Worm (Caenorhabditis elegans) whole organism, mixed stage, embryonic: Measurements from ENCODE around the gene gro-1.

Source experiments
- M03D4.4 ChIP-seq: sonication (generic microtip); optimal IDR thresholded peaks from 2 replicates; lab custom pipeline; 2017; ENCODE audit warnings: mild to moderate bottlenecking, missing genetic modification characterization, missing compliant biosample characterization
- bed-3 ChIP-seq: fragments of 200-800 bp; sonication (Bioruptor generic); optimal IDR thresholded peaks from 3 replicates; lab custom pipeline; 2018; ENCODE audit warnings: mild to moderate bottlenecking, missing genetic modification characterization, moderate library complexity, missing compliant biosample characterization
- blmp-1 ChIP-seq: fragments of 150-350 bp; optimal IDR thresholded peaks from 2 replicates; lab custom pipeline; 2014; ENCODE audit warnings: missing biosample characterization, missing genetic modification characterization
- ceh-39 ChIP-seq: fragments of 150-350 bp; optimal IDR thresholded peaks from 2 replicates; lab custom pipeline; 2014; ENCODE audit warnings: missing biosample characterization, missing genetic modification characterization
- ceh-43 ChIP-seq: fragments of 200-800 bp; sonication (Bioruptor generic); optimal IDR thresholded peaks from 2 replicates; lab custom pipeline; 2018; ENCODE audit warnings: mild to moderate bottlenecking, missing genetic modification characterization, moderate library complexity, missing compliant biosample characterization
- ceh-83 ChIP-seq: fragments of 200-800 bp; sonication (Bioruptor generic); optimal IDR thresholded peaks from 2 replicates; lab custom pipeline; 2018; ENCODE audit warnings: mild to moderate bottlenecking, missing genetic modification characterization, missing compliant biosample characterization
- ces-1 ChIP-seq: fragments of 150-350 bp; optimal IDR thresholded peaks from 2 replicates; lab custom pipeline; 2014; ENCODE audit warnings: missing biosample characterization, missing genetic modification reagents, missing genetic modification characterization
- cnd-1 ChIP-seq: fragments of 200-800 bp; sonication (Bioruptor generic); optimal IDR thresholded peaks from 2 replicates; lab custom pipeline; 2018; ENCODE audit warnings: mild to moderate bottlenecking, missing genetic modification characterization, missing compliant biosample characterization
- drap-1 ChIP-seq: fragments of 200-800 bp; sonication (Bioruptor generic); optimal IDR thresholded peaks from 3 replicates; lab custom pipeline; 2018; ENCODE audit warnings: mild to moderate bottlenecking, missing genetic modification characterization, missing compliant biosample characterization
- elt-1 ChIP-seq: sonication (generic microtip); optimal IDR thresholded peaks from 2 replicates; lab custom pipeline; 2017; ENCODE audit warnings: missing genetic modification characterization, mild to moderate bottlenecking, missing compliant biosample characterization, antibody characterized with exemption, moderate library complexity, borderline replicate concordance; ENCODE audit not compliant: insufficient read depth
- elt-3 ChIP-seq: fragments of 150-350 bp; optimal IDR thresholded peaks from 2 replicates; lab custom pipeline; 2014; ENCODE audit warnings: missing biosample characterization, missing genetic modification characterization
- ham-2 ChIP-seq: fragments of 200-800 bp; sonication (Bioruptor generic); optimal IDR thresholded peaks from 2 replicates; lab custom pipeline; 2018; ENCODE audit warnings: mild to moderate bottlenecking, missing genetic modification characterization, missing compliant biosample characterization
- hlh-1 ChIP-seq: fragments of 150-350 bp; optimal IDR thresholded peaks from 2 replicates; lab custom pipeline; 2014; ENCODE audit warnings: missing biosample characterization, missing genetic modification reagents, missing genetic modification characterization
- lin-32 ChIP-seq: fragments of 200-800 bp; sonication (Bioruptor generic); optimal IDR thresholded peaks from 2 replicates; lab custom pipeline; 2018; ENCODE audit warnings: mild to moderate bottlenecking, missing genetic modification characterization, missing compliant biosample characterization
- lsy-2 ChIP-seq: fragments of 150-350 bp; optimal IDR thresholded peaks from 2 replicates; lab custom pipeline; 2014; ENCODE audit warnings: missing biosample characterization, missing genetic modification characterization
- mab-5 ChIP-seq: fragments of 150-350 bp; optimal IDR thresholded peaks from 2 replicates; lab custom pipeline; 2014; ENCODE audit warnings: missing biosample characterization, missing genetic modification characterization
- mep-1 ChIP-seq: fragments of 150-350 bp; optimal IDR thresholded peaks from 2 replicates; lab custom pipeline; 2017; ENCODE audit warnings: missing biosample characterization, missing genetic modification reagents, missing genetic modification characterization, inconsistent platforms
- mls-2 ChIP-seq: sonication (generic microtip); optimal IDR thresholded peaks from 2 replicates; lab custom pipeline; 2016; ENCODE audit warnings: mild to moderate bottlenecking, missing genetic modification characterization, moderate library complexity, missing compliant biosample characterization
- nhr-12 ChIP-seq: fragments of 150-350 bp; optimal IDR thresholded peaks from 2 replicates; lab custom pipeline; 2014; ENCODE audit warnings: missing biosample characterization, missing genetic modification characterization
- nhr-2 ChIP-seq: fragments of 150-350 bp; optimal IDR thresholded peaks from 2 replicates; lab custom pipeline; 2014; ENCODE audit warnings: missing biosample characterization, missing genetic modification characterization
- nhr-237 ChIP-seq: fragments of 150-350 bp; optimal IDR thresholded peaks from 2 replicates; lab custom pipeline; 2014; ENCODE audit warnings: missing biosample characterization, missing genetic modification characterization
- nhr-28 ChIP-seq: fragments of 150-350 bp; optimal IDR thresholded peaks from 2 replicates; lab custom pipeline; 2014; ENCODE audit warnings: missing biosample characterization, missing genetic modification characterization
- pha-4 ChIP-seq: fragments of 150-350 bp; optimal IDR thresholded peaks from 2 replicates; lab custom pipeline; 2018; ENCODE audit warnings: missing biosample characterization, missing genetic modification reagents, missing genetic modification characterization
- sem-2 ChIP-seq: fragments of 200-800 bp; sonication (Bioruptor generic); optimal IDR thresholded peaks from 2 replicates; lab custom pipeline; 2018; ENCODE audit warnings: mild to moderate bottlenecking, missing genetic modification characterization, missing compliant biosample characterization
- snpc-4 ChIP-seq: fragments of 150-350 bp; optimal IDR thresholded peaks from 2 replicates; lab custom pipeline; 2014; ENCODE audit warnings: missing biosample characterization, missing genetic modification characterization
- sptf-1 ChIP-seq: sonication (generic microtip); optimal IDR thresholded peaks from 2 replicates; lab custom pipeline; 2017; ENCODE audit warnings: mild to moderate bottlenecking, missing genetic modification characterization, moderate library complexity, missing compliant biosample characterization
- tbx-8 ChIP-seq: fragments of 200-800 bp; sonication (Bioruptor generic); optimal IDR thresholded peaks from 2 replicates; lab custom pipeline; 2018; ENCODE audit warnings: mild to moderate bottlenecking, missing genetic modification characterization, moderate library complexity, missing compliant biosample characterization
- unc-120 ChIP-seq: sonication (generic microtip); optimal IDR thresholded peaks from 2 replicates; lab custom pipeline; 2017; ENCODE audit warnings: missing genetic modification characterization, missing compliant biosample characterization; ENCODE audit not compliant: poor library complexity, severe bottlenecking
- unc-62 ChIP-seq: fragments of 150-350 bp; optimal IDR thresholded peaks from 2 replicates; lab custom pipeline; 2014; ENCODE audit warnings: missing biosample characterization, missing genetic modification reagents, missing genetic modification characterization
- zip-8 ChIP-seq: fragments of 150-350 bp; optimal IDR thresholded peaks from 2 replicates; lab custom pipeline; 2014; ENCODE audit warnings: missing biosample characterization, missing genetic modification characterization
- ztf-11 ChIP-seq: fragments of 150-350 bp; optimal IDR thresholded peaks from 2 replicates; lab custom pipeline; 2014; ENCODE audit warnings: missing biosample characterization, missing genetic modification characterization

Gene gro-1

DNA sequence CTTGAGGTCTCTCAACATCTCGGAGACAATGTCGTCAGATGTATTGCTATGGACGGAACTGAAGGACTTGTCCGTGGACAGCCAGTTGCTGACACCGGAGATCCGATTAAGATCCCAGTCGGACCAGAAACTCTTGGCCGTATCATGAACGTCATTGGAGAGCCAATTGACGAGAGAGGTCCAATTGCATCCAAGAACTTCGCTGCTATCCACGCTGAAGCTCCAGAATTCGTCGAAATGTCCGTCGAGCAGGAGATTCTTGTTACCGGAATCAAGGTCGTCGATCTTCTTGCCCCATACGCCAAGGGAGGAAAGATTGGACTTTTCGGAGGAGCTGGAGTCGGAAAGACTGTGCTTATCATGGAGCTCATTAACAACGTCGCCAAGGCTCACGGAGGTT is 36.1 kb upstream of the gro-1 start:
- TF ChIP-seq mls-2 (tag; lab: Kevin White, UChicago): no peak
- TF ChIP-seq unc-62: no peak
- no peak for TF ChIP-seq nhr-237 (tag; lab: Kevin White, UChicago)
- TF ChIP-seq sem-2 (GFP tag; lab: Kevin White, UChicago): no peak
- TF ChIP-seq tbx-8 (GFP tag; lab: Kevin White, UChicago): no peak
- no peak for TF ChIP-seq nhr-12 (tag; lab: Kevin White, UChicago)
- no peak for TF ChIP-seq elt-3
- TF ChIP-seq elt-1 (tag; lab: Kevin White, UChicago): no peak
- no peak for TF ChIP-seq blmp-1 (tag; lab: Kevin White, UChicago)
- TF ChIP-seq ham-2: no peak
- no peak for TF ChIP-seq snpc-4 (tag; lab: Kevin White, UChicago)
- no peak for TF ChIP-seq sptf-1 (tag; lab: Kevin White, UChicago)
- TF ChIP-seq M03D4.4: no peak
- no peak for TF ChIP-seq ceh-39
- no peak for TF ChIP-seq cnd-1
- TF ChIP-seq, all 35 proteins: peak for 0

DNA sequence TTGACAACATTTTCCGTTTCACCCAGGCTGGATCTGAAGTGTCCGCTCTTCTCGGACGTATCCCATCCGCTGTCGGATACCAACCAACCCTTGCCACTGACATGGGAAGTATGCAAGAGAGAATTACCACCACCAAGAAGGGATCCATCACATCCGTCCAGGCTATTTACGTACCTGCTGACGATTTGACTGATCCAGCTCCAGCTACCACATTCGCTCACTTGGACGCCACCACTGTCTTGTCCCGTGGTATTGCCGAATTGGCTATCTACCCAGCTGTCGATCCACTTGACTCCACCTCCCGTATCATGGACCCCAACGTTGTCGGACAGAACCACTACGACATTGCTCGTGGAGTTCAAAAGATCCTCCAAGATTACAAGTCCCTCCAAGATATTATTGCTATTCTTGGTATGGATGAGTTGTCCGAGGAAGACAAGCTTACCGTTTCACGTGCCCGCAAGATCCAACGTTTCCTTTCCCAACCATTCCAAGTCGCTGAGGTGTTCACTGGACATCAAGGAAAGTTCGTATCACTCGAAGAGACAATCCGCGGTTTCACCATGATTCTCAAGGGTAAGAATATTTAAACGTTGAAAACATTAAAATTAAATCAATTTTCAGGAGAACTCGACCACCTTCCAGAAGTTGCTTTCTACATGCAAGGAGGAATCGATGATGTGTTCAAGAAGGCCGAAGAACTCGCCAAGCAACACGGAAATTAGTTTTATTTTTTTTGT is 35.2 kb upstream of the gro-1 start:
- TF ChIP-seq M03D4.4 (no peak), sptf-1 (tag; lab: Kevin White, UChicago) (no peak), elt-1 (tag; lab: Kevin White, UChicago) (no peak), hlh-1 (tag; lab: Kevin White, UChicago) (no peak), bed-3 (GFP tag; lab: Kevin White, UChicago) (no peak), ztf-11 (no peak)

DNA sequence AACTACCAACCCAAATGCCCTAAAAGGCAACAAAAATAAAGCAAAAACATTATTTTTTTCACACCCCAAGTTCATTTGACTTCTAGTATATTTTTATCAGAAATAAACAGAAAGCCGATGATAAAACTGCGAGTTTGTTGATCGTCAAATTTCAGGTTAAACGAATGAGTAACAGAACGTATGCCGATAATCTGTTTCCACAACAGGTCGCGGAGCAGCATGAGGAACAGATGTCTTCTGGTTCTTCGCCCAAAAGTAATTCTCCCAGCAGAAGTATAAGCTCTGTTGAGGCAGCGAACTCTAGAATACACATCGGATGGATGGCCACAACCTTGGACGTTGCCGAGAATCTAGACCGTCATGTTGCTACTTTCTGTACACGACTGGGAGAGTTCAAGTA is 34.5 kb upstream of the gro-1 start, which contains the start of gene prmt-5:
TSS of gene prmt-5 (plus strand) at position 141 of the 400 bp plus-strand sequence.
- TF ChIP-seq unc-120 (tag; lab: Kevin White, UChicago) (no peak), mab-5 (tag; lab: Kevin White, UChicago) (no peak), M03D4.4 (no peak), ces-1 (no peak), ceh-83 (GFP tag; lab: Kevin White, UChicago) (no peak), lin-32 (GFP tag; lab: Kevin White, UChicago) (no peak), sptf-1 (tag; lab: Kevin White, UChicago) (no peak), mls-2 (tag; lab: Kevin White, UChicago) (no peak), tbx-8 (GFP tag; lab: Kevin White, UChicago) (no peak)

DNA sequence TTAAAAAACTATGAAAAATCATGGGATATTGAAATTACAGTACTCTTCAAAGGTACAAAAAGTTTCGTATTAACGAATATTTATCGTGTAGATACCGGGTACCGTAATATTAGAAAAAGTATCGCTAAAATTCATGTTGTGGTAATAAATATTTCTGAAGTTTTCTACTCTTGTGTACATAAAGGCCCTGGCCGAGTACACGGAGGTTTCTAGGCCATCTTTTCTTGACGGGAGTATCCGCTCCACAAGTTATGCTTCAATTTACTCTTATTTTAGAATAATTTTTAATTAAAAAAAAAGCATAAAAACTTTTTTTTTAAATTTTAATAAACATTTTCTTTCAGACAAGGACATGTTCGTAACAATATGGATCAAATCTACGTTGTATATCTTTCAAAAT is 31.8 kb upstream of the gro-1 start:
- no peak for TF ChIP-seq cnd-1
- peak; percentile 35 for TF ChIP-seq pha-4 (tag; lab: Kevin White, UChicago)
- TF ChIP-seq snpc-4 (tag; lab: Kevin White, UChicago): no peak

ce11 chrIII:5234312-5234711 is 30.6 kb upstream of the gro-1 start, which contains the start of gene mrps-26:
Gene mrps-26 (plus strand): TSS chrIII:5234612.
- no peak for TF ChIP-seq bed-3 (GFP tag; lab: Kevin White, UChicago)

- TF ChIP-seq ztf-11: no peak
- no peak for TF ChIP-seq tbx-8 (GFP tag; lab: Kevin White, UChicago)
- TF ChIP-seq ceh-39: no peak
- no peak for TF ChIP-seq blmp-1 (tag; lab: Kevin White, UChicago)
- no peak for TF ChIP-seq ceh-43 (GFP tag; lab: Kevin White, UChicago)
- TF ChIP-seq, all 35 proteins: peak for 0
These were observed 28.8 kb upstream of the gro-1 start, which contains the start of gene prx-10 for ce11 chrIII:5236104-5236503. Gene prx-10 (plus strand): TSS chrIII:5236404.

DNA sequence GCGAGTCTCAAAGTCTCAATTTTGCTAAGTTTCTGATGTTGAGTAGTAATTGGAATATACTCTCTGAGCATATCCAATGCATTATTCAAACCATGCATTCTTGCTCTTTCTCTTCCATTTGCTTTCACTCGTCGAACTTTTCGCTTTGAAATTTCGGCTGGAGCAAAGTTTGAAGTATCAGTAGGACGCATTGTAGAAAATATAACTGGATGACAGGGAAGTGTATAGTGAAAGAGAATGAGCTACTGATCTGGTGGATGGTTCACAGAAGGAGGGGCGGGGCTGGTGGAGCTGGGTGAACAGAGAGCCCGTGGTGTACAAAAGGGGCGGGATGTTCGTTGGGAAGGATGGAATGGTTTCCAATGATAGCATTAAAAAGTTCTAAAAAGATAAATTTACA is 23.1 kb upstream of the gro-1 start:
- TF ChIP-seq nhr-2 (tag; lab: Kevin White, UChicago) (no peak), mep-1 (tag; lab: Kevin White, UChicago) (no peak), bed-3 (GFP tag; lab: Kevin White, UChicago) (no peak), sem-2 (GFP tag; lab: Kevin White, UChicago) (no peak), tbx-8 (GFP tag; lab: Kevin White, UChicago) (no peak), ceh-43 (GFP tag; lab: Kevin White, UChicago) (no peak), mls-2 (tag; lab: Kevin White, UChicago) (no peak), unc-120 (tag; lab: Kevin White, UChicago) (no peak), zip-8 (tag; lab: Kevin White, UChicago) (no peak), drap-1 (GFP tag; lab: Kevin White, UChicago) (no peak), lsy-2 (no peak), nhr-28 (tag; lab: Kevin White, UChicago) (no peak), mab-5 (tag; lab: Kevin White, UChicago) (no peak)
